Worm (Caenorhabditis elegans): ENCODE data around the gene ZK418.7.
A peak's percentile ranks its signal among the peaks of the same experiment; 100 is the strongest.

The ZK418.7 gene

DNA sequence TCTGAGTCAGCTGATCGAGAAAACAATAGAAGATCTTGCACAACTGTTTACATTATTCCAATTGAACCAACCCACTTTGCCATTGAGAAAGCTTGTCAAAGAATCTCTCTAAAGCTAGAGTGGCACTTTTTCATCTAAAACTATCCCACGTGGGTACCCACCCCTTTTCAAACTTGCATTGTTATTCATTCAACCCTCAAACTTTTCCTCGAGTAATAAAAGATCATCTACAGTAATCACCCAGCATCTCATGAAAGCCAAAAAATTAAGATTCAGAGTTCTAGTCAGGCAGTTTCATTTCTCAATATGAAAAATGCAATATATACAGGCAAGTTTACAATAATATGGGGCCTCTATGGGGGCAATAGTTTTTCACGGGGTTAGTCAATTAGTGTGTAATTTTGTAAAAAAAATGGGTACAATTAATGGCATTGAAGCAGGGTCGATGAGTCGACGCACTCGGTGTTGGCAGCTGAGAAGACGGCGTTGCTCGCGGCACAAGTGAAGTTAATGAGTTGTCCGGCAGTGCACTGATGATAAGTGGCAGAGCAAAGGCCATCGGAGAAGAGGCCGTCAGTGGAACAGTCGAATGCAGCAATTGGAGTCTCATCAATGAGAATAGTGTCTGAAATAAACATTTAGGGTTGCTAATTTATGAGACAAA is 21.4 kb upstream of the ZK418.7 start (continued):
- TF ChIP-seq tbp1 (GFP tag; optimal IDR thresholded peaks at IDR 0.05), result peak; percentile 35
- no peak for TF ChIP-seq T07F8.4 (tag; optimal IDR thresholded peaks at IDR 0.05)
- TF ChIP-seq zfh-2 (GFP tag; conservative IDR thresholded peaks at IDR 0.05), result no peak
- no peak for TF ChIP-seq B0261.1 (tag; optimal IDR thresholded peaks at IDR 0.05)
- TF ChIP-seq rpc-1 (optimal IDR thresholded peaks at IDR 0.05), result no peak
- peak; percentile 6 for TF ChIP-seq rpc-1 (tag; optimal IDR thresholded peaks at IDR 0.05)
- TF ChIP-seq xnd-1 (tag; optimal IDR thresholded peaks at IDR 0.05), result peak; percentile 59
- peak; percentile 70 for TF ChIP-seq lin-54 (GFP tag; optimal IDR thresholded peaks at IDR 0.05)
- TF ChIP-seq lin-26 (GFP tag; IDR thresholded peaks at IDR 0.05), result peak; percentile 82
- peak; percentile 23; the same call in 1 of the 2 replicates for TF ChIP-seq lir-1 (GFP tag; conservative IDR thresholded peaks at IDR 0.05)
- TF ChIP-seq bed-2 (GFP tag; IDR thresholded peaks at IDR 0.05), result no peak
- peak; percentile 22 for TF ChIP-seq attf-5 (GFP tag; optimal IDR thresholded peaks at IDR 0.05)
- no peak for TF ChIP-seq K11D2.4 (GFP tag; IDR thresholded peaks at IDR 0.05)
- peak; percentile 88 for TF ChIP-seq snpc-3.4 (tag; optimal IDR thresholded peaks at IDR 0.05)
- peak; percentile 72; the same call in 1 of the 2 replicates for TF ChIP-seq ztf-25 (GFP tag; IDR thresholded peaks at IDR 0.05)
- TF ChIP-seq ceh-91 (GFP tag; IDR thresholded peaks at IDR 0.05), result no peak; the same call in none of the 2 replicates
- peak; percentile 74 for TF ChIP-seq unc-130 (GFP tag; optimal IDR thresholded peaks at IDR 0.05)
- TF ChIP-seq dpl-1 (GFP tag; optimal IDR thresholded peaks at IDR 0.05), result no peak
- TF ChIP-seq atf-7 (tag; optimal IDR thresholded peaks at IDR 0.05), result peak; percentile 24
- TF ChIP-seq zim-3 (tag; optimal IDR thresholded peaks at IDR 0.05), result no peak
- no peak for TF ChIP-seq nhr-80 (tag; optimal IDR thresholded peaks at IDR 0.05)
- peak; percentile 85 for TF ChIP-seq madf-3 (GFP tag; IDR thresholded peaks at IDR 0.05)
- no peak for TF ChIP-seq ama-1 (optimal IDR thresholded peaks at IDR 0.05)
- TF ChIP-seq ama-1 (GFP tag; optimal IDR thresholded peaks at IDR 0.05), result peak in 1 of 2 experiments; percentile 88
- TF ChIP-seq D2030.7 (GFP tag; IDR thresholded peaks at IDR 0.05), result peak; percentile 86
- TF ChIP-seq nhr-27 (tag; optimal IDR thresholded peaks at IDR 0.05), result no peak

DNA sequence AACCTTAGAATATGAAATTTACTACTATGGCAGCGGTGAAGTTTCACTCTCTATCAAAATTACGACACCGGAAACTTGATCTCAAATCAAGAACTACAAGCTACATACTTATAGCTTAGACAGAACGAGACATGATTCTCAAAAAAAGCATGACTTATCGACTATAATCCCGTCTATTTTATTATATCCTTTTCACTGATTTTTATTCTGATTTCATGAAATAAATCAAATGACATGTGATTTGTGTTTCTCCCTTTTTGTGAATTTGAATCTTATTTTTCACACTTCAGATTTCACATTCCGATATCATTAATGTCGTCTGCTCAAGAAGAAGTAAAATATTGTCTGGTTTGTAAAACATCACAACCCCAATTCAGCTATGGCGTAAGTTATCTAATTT is 19.4 kb upstream of the ZK418.7 start, which contains the start of gene ZK418.11:
ZK418.11 (plus strand) TSS at position 289 of the 400 bp plus-strand sequence.
- TF ChIP-seq mel-28 (tag; optimal IDR thresholded peaks at IDR 0.05; ENCODE audit: borderline replicate concordance) (no peak), aptf-2 (GFP tag; conservative IDR thresholded peaks at IDR 0.05) (no peak), sea-2 (GFP tag; IDR thresholded peaks at IDR 0.05) (no peak), nfya-1 (tag; optimal IDR thresholded peaks at IDR 0.05; ENCODE audit: borderline replicate concordance, insufficient read depth) (no peak), B0035.1 (tag; optimal IDR thresholded peaks at IDR 0.05) (no peak), fkh-3 (tag; optimal IDR thresholded peaks at IDR 0.05) (no peak), lsy-27 (tag; optimal IDR thresholded peaks at IDR 0.05; ENCODE audit: borderline replicate concordance, insufficient read depth) (no peak), Y56A3A.18 (GFP tag; IDR thresholded peaks at IDR 0.05) (no peak), ztf-6 (GFP tag; IDR thresholded peaks at IDR 0.05) (no peak)

DNA sequence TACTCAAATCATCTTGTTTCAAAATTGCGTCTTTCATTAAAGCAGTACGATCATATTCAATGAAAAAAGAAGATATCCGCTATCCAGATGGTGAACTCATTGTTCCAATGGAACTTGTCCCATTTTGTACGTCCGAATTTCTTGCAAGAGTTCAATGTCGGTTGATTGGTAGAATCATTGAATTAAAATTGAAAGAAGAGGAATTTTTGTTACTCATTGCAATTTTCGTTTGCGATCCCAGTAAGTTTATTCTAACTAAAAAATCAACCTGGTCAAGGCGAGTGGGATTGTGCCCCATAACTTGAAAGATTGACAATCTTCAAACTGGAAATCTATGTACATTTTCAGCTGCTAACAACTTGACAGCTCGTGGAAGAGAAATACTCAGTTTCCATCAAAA is 15.9 kb upstream of the ZK418.7 start:
- TF ChIP-seq snpc-1.1 (tag; optimal IDR thresholded peaks at IDR 0.05; ENCODE audit: insufficient read depth) (no peak), die-1 (tag; optimal IDR thresholded peaks at IDR 0.05) (no peak), nfya-2 (GFP tag; IDR thresholded peaks at IDR 0.05) (no peak), pha-4 (tag; optimal IDR thresholded peaks at IDR 0.05) (no peak), F33H1.4 (GFP tag; IDR thresholded peaks at IDR 0.05) (no peak), dpff-1 (tag; optimal IDR thresholded peaks at IDR 0.05) (no peak), Y67H2A.10 (GFP tag; conservative IDR thresholded peaks at IDR 0.05) (no peak), F22D6.2 (tag; optimal IDR thresholded peaks at IDR 0.05) (no peak), lag-1 (GFP tag; IDR thresholded peaks at IDR 0.05) (no peak), C06A6.2 (GFP tag; conservative IDR thresholded peaks at IDR 0.05) (no peak), K12H6.12 (tag; optimal IDR thresholded peaks at IDR 0.05) (no peak), nhr-27 (tag; optimal IDR thresholded peaks at IDR 0.05) (no peak), D2030.7 (GFP tag; IDR thresholded peaks at IDR 0.05) (no peak), ztf-22 (GFP tag; optimal IDR thresholded peaks at IDR 0.05) (no peak), lin-35 (GFP tag; optimal IDR thresholded peaks at IDR 0.05) (no peak)
